Fruit fly (Drosophila melanogaster) whole organism, embryonic: ENCODE data around the gene Bx.

ENCODE experiments used
- Bdp1 ChIP-seq: fragments of 200-800 bp; sonication (Bioruptor generic); optimal IDR thresholded peaks from 3 replicates; lab custom pipeline; 2016; ENCODE audit warnings: missing biosample characterization, missing genetic modification characterization
- CG1233 ChIP-seq: fragments of 200-800 bp; sonication (Bioruptor generic); optimal IDR thresholded peaks from 4 replicates; lab custom pipeline; 2018; ENCODE audit warnings: missing biosample characterization, mild to moderate bottlenecking, missing genetic modification characterization
- CG12391 ChIP-seq: fragments of 200-800 bp; sonication (Bioruptor generic); optimal IDR thresholded peaks from 3 replicates; lab custom pipeline; 2018; ENCODE audit warnings: missing biosample characterization, mild to moderate bottlenecking, missing genetic modification characterization, moderate library complexity
- CG12659 ChIP-seq: fragments of 200-800 bp; sonication (Bioruptor generic); optimal IDR thresholded peaks from 3 replicates; lab custom pipeline; 2017; ENCODE audit warnings: mild to moderate bottlenecking, missing biosample characterization, missing genetic modification reagents, missing genetic modification characterization
- CG13775 ChIP-seq: fragments of 200-800 bp; sonication (Bioruptor generic); optimal IDR thresholded peaks from 3 replicates; lab custom pipeline; 2017; ENCODE audit warnings: missing biosample characterization, mild to moderate bottlenecking, missing genetic modification characterization
- CG14667 ChIP-seq: fragments of 200-800 bp; sonication (Bioruptor generic); IDR thresholded peaks from 2 replicates; pipeline ENCODE4 v1.3.6; 2022; ENCODE audit warnings: missing biosample characterization, missing genetic modification characterization
- CG15011 ChIP-seq: fragments of 200-800 bp; sonication (Bioruptor generic); optimal IDR thresholded peaks from 3 replicates; lab custom pipeline; 2018; ENCODE audit warnings: missing biosample characterization, mild to moderate bottlenecking, missing genetic modification characterization
- CG15514 ChIP-seq: fragments of 200-800 bp; sonication (Bioruptor generic); optimal IDR thresholded peaks from 3 replicates; lab custom pipeline; 2017; ENCODE audit warnings: missing biosample characterization, missing genetic modification characterization, mild to moderate bottlenecking, moderate library complexity, missing genetic modification reagents
- CG16813 ChIP-seq: fragments of 200-800 bp; sonication (Bioruptor generic); IDR thresholded peaks from 3 replicates; pipeline ENCODE4 v1.3.6; 2022; ENCODE audit warnings: missing biosample characterization, missing genetic modification characterization; ENCODE audit not compliant: partially characterized antibody
- CG17186 ChIP-seq: fragments of 200-800 bp; sonication (Bioruptor generic); optimal IDR thresholded peaks from 3 replicates; lab custom pipeline; 2017; ENCODE audit warnings: missing biosample characterization, missing genetic modification reagents, missing genetic modification characterization
- CG17568 ChIP-seq: fragments of 200-800 bp; sonication (Bioruptor generic); optimal IDR thresholded peaks from 2 replicates; lab custom pipeline; 2018; ENCODE audit warnings: missing biosample characterization, mild to moderate bottlenecking, missing genetic modification characterization, moderate library complexity
- CG31441 ChIP-seq: fragments of 200-800 bp; sonication (Bioruptor generic); IDR thresholded peaks from 2 replicates; pipeline ENCODE4 v1.3.6; 2022; ENCODE audit warnings: missing biosample characterization, missing genetic modification characterization
- CG3281 ChIP-seq: fragments of 200-800 bp; sonication (Bioruptor generic); optimal IDR thresholded peaks from 3 replicates; lab custom pipeline; 2017; ENCODE audit warnings: missing biosample characterization, mild to moderate bottlenecking, missing genetic modification characterization
- CG3995 ChIP-seq: fragments of 200-800 bp; sonication (Bioruptor generic); optimal IDR thresholded peaks from 3 replicates; lab custom pipeline; 2016; ENCODE audit warnings: missing biosample characterization, missing genetic modification characterization
- CG4820 ChIP-seq: fragments of 200-800 bp; sonication (Bioruptor generic); optimal IDR thresholded peaks from 3 replicates; lab custom pipeline; 2016; ENCODE audit warnings: missing biosample characterization, missing genetic modification characterization
- CG7556 ChIP-seq: fragments of 200-800 bp; sonication (Bioruptor generic); optimal IDR thresholded peaks from 2 replicates; lab custom pipeline; 2017; ENCODE audit warnings: missing biosample characterization, mild to moderate bottlenecking, missing genetic modification characterization
- CG8924 ChIP-seq: fragments of 200-800 bp; optimal IDR thresholded peaks from 3 replicates; lab custom pipeline; 2019; ENCODE audit warnings: missing biosample characterization, mild to moderate bottlenecking, missing genetic modification characterization, moderate library complexity
- CHES-1-like ChIP-seq: fragments of 200-800 bp; sonication (Bioruptor generic); optimal IDR thresholded peaks from 2 replicates; lab custom pipeline; 2016; ENCODE audit warnings: missing biosample characterization, missing genetic modification characterization
- D ChIP-seq, 2 experiments: fragments of 200-800 bp in 1 of 2; fragments of >200 bp in 1 of 2; sonication (Bioruptor generic) in 1 of 2; optimal IDR thresholded peaks; 2 replicates in 1 of 2; 3 replicates in 1 of 2; lab custom pipeline; 2017; ENCODE audit warnings: mild to moderate bottlenecking in 1 of 2, missing biosample characterization in 1 of 2, missing genetic modification characterization in 1 of 2, missing genetic modification reagents in 1 of 2
- Deaf1 ChIP-seq: fragments of 200-800 bp; optimal IDR thresholded peaks from 3 replicates; lab custom pipeline; 2019; ENCODE audit warnings: missing biosample characterization, mild to moderate bottlenecking, missing genetic modification characterization, moderate library complexity
- Dip3 ChIP-seq: fragments of 200-800 bp; sonication (Bioruptor generic); optimal IDR thresholded peaks from 3 replicates; lab custom pipeline; 2016; ENCODE audit warnings: missing biosample characterization, missing genetic modification characterization
- Dll ChIP-seq: fragments of 200-800 bp; sonication (Bioruptor generic); IDR thresholded peaks from 4 replicates; pipeline ENCODE4 v1.3.6; 2022; ENCODE audit warnings: missing biosample characterization, missing genetic modification characterization; ENCODE audit not compliant: partially characterized antibody
- Dp ChIP-seq: fragments of 200-800 bp; sonication (Bioruptor generic); optimal IDR thresholded peaks from 2 replicates; lab custom pipeline; 2018; ENCODE audit warnings: missing biosample characterization, mild to moderate bottlenecking, missing genetic modification characterization, moderate library complexity
- ERR ChIP-seq: fragments of 200-800 bp; sonication (Bioruptor generic); optimal IDR thresholded peaks from 2 replicates; lab custom pipeline; 2016; ENCODE audit warnings: missing biosample characterization, missing genetic modification characterization
- HmgZ ChIP-seq: fragments of 200-800 bp; sonication (Bioruptor generic); optimal IDR thresholded peaks from 2 replicates; lab custom pipeline; 2018; ENCODE audit warnings: missing biosample characterization, mild to moderate bottlenecking, missing genetic modification characterization
- MTF-1 ChIP-seq: fragments of 200-800 bp; sonication (Bioruptor generic); optimal IDR thresholded peaks from 2 replicates; lab custom pipeline; 2018; ENCODE audit warnings: missing biosample characterization, mild to moderate bottlenecking, missing genetic modification characterization, borderline replicate concordance
- Mad ChIP-seq: fragments of 200-800 bp; sonication (Bioruptor generic); optimal IDR thresholded peaks from 2 replicates; lab custom pipeline; 2016; ENCODE audit warnings: missing biosample characterization, missing genetic modification characterization
- Nf-YB ChIP-seq: fragments of 200-800 bp; sonication (Bioruptor generic); optimal IDR thresholded peaks from 3 replicates; lab custom pipeline; 2019; ENCODE audit warnings: missing biosample characterization, mild to moderate bottlenecking, missing genetic modification characterization, moderate library complexity
- NfI ChIP-seq: fragments of 200-800 bp; sonication (Bioruptor generic); optimal IDR thresholded peaks from 3 replicates; lab custom pipeline; 2018; ENCODE audit warnings: missing biosample characterization, mild to moderate bottlenecking, missing genetic modification characterization, moderate library complexity
- Scr ChIP-seq: fragments of 200-800 bp; sonication (Bioruptor generic); IDR thresholded peaks from 2 replicates; pipeline ENCODE4 v1.3.6; 2022; ENCODE audit warnings: missing biosample characterization, missing genetic modification characterization; ENCODE audit not compliant: partially characterized antibody
- Sin3A ChIP-seq: fragments of >200 bp; optimal IDR thresholded peaks from 2 replicates; lab custom pipeline; 2018
- Stat92E ChIP-seq, 3 experiments: fragments of >200 bp in 2 of 3; fragments of 200-800 bp in 1 of 3; sonication (Bioruptor generic) in 1 of 3; optimal IDR thresholded peaks; 2 replicates each; lab custom pipeline; 2017 to 2019; ENCODE audit warnings: missing biosample characterization in 3 of 3, missing genetic modification characterization in 3 of 3, mild to moderate bottlenecking in 1 of 3, moderate library complexity in 1 of 3
- Tbp ChIP-seq: fragments of >200 bp; optimal IDR thresholded peaks from 2 replicates; lab custom pipeline; 2018; ENCODE audit warnings: missing biosample characterization, missing genetic modification characterization
- amos ChIP-seq: fragments of 200-800 bp; sonication (Bioruptor generic); IDR thresholded peaks from 2 replicates; pipeline ENCODE4 v1.3.6; 2022; ENCODE audit warnings: missing biosample characterization, missing genetic modification characterization; ENCODE audit not compliant: partially characterized antibody
- ap ChIP-seq: fragments of 200-800 bp; sonication (Bioruptor generic); IDR thresholded peaks from 2 replicates; pipeline ENCODE4 v1.3.6; 2022; ENCODE audit warnings: missing biosample characterization, missing genetic modification characterization
- ase ChIP-seq: fragments of 200-800 bp; sonication (Bioruptor generic); IDR thresholded peaks from 3 replicates; pipeline ENCODE4 v1.3.6; 2022; ENCODE audit warnings: missing biosample characterization, missing genetic modification characterization
- bbx ChIP-seq: fragments of 200-800 bp; sonication (Bioruptor generic); IDR thresholded peaks from 2 replicates; pipeline ENCODE4 v1.3.6; 2022; ENCODE audit warnings: missing biosample characterization, missing genetic modification characterization; ENCODE audit not compliant: partially characterized antibody
- chif ChIP-seq, 2 experiments: fragments of 200-800 bp; sonication (Bioruptor generic); optimal IDR thresholded peaks; 3 replicates each; lab custom pipeline; 2016; ENCODE audit warnings: missing biosample characterization in 2 of 2, missing genetic modification characterization in 2 of 2
- fru ChIP-seq: fragments of >200 bp; optimal IDR thresholded peaks from 2 replicates; lab custom pipeline; 2017
- grau ChIP-seq: fragments of 200-800 bp; optimal IDR thresholded peaks from 3 replicates; lab custom pipeline; 2019; ENCODE audit warnings: missing biosample characterization, mild to moderate bottlenecking, missing genetic modification characterization, moderate library complexity
- gro ChIP-seq: fragments of 200-800 bp; sonication (Bioruptor generic); optimal IDR thresholded peaks from 2 replicates; lab custom pipeline; 2016; ENCODE audit warnings: missing biosample characterization, missing genetic modification characterization
- ind ChIP-seq: fragments of 200-800 bp; sonication (Bioruptor generic); optimal IDR thresholded peaks from 3 replicates; lab custom pipeline; 2016; ENCODE audit warnings: missing biosample characterization, missing genetic modification characterization
- knrl ChIP-seq: fragments of 200-800 bp; sonication (Bioruptor generic); IDR thresholded peaks from 3 replicates; pipeline ENCODE4 v1.3.6; 2022; ENCODE audit warnings: missing biosample characterization, missing genetic modification characterization; ENCODE audit not compliant: partially characterized antibody
- nerfin-1 ChIP-seq: fragments of 200-800 bp; sonication (Bioruptor generic); optimal IDR thresholded peaks from 3 replicates; lab custom pipeline; 2019; ENCODE audit warnings: missing biosample characterization, mild to moderate bottlenecking, missing genetic modification characterization, moderate library complexity
- pb ChIP-seq: fragments of 200-800 bp; sonication (Bioruptor generic); optimal IDR thresholded peaks from 3 replicates; lab custom pipeline; 2016; ENCODE audit warnings: missing biosample characterization, missing genetic modification characterization
- stwl ChIP-seq: fragments of 200-800 bp; sonication (Bioruptor generic); optimal IDR thresholded peaks from 3 replicates; lab custom pipeline; 2018; ENCODE audit warnings: missing biosample characterization, mild to moderate bottlenecking, missing genetic modification characterization, moderate library complexity
- tio ChIP-seq: fragments of 200-800 bp; sonication (Bioruptor generic); optimal IDR thresholded peaks from 2 replicates; lab custom pipeline; 2017; ENCODE audit warnings: missing biosample characterization, missing genetic modification characterization, inconsistent platforms
- tll ChIP-seq, 2 experiments: fragments of 200-800 bp in 1 of 2; fragments of >200 bp in 1 of 2; sonication (Bioruptor generic) in 1 of 2; optimal IDR thresholded peaks; 2 replicates each; lab custom pipeline; 2017 to 2019; ENCODE audit warnings: missing biosample characterization in 2 of 2, missing genetic modification characterization in 2 of 2, mild to moderate bottlenecking in 1 of 2, moderate library complexity in 1 of 2
- ttk ChIP-seq: fragments of 200-800 bp; sonication (Bioruptor generic); IDR thresholded peaks from 2 replicates; pipeline ENCODE4 v2.1.2; 2022; ENCODE audit warnings: missing biosample characterization, missing genetic modification characterization
- vvl ChIP-seq: fragments of 200-800 bp; sonication (Bioruptor generic); IDR thresholded peaks from 2 replicates; pipeline ENCODE4 v1.3.6; 2022; ENCODE audit warnings: missing biosample characterization, missing genetic modification characterization

Gene Bx

DNA sequence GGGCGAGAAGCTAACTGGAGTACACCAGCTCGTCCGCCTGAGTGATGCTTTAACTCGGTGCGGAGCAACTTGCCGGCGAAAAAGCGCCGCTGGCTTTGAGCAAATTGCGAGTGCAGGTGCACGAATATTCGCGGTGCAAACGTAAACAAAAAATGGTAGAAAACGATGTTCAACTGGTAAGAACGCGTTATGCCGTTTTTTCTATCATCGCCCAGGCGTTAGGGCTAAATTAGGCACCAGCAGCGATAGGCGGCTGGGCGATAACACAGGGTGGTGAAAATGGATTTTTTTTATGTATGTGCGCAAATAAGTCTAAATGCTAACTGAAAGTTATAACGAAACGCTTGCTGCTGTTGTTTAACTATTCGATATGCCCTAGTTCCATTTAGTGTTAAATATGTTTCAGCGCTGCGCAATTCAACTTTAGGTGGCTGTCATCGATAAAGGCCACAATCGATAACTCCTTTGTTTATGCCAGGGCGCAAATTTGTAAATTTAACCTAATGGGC lies 15.5 kb upstream of the Bx start, which contains the start of the genes Pgant7 and Xrcc2 (continued):
- TF ChIP-seq bbx (GFP tag; lab: Robert Waterston, UW) (no peak; the same call in 1 of the 2 replicates), Dp (GFP tag; lab: Kevin White, UChicago) (peak; percentile 77), Tbp (GFP tag; lab: Kevin White, UChicago) (no peak), grau (tag; lab: Kevin White, UChicago) (no peak), CG12391 (tag; lab: Kevin White, UChicago) (no peak), Mad (GFP tag; lab: Kevin White, UChicago) (no peak), HmgZ (tag; lab: Kevin White, UChicago) (peak; percentile 1), Nf-YB (no peak), ase (GFP tag; lab: Robert Waterston, UW) (no peak), knrl (GFP tag; lab: Robert Waterston, UW) (peak; percentile 65), CG7556 (GFP tag; lab: Kevin White, UChicago) (no peak), CHES-1-like (GFP tag; lab: Kevin White, UChicago) (peak; percentile 42), ap (GFP tag; lab: Robert Waterston, UW) (no peak), chif (GFP tag; optimal IDR thresholded peaks at IDR 0.05; lab: Kevin White, UChicago) (no peak), gro (GFP tag; lab: Kevin White, UChicago) (no peak), vvl (GFP tag; lab: Robert Waterston, UW) (no peak), stwl (tag; lab: Kevin White, UChicago) (peak; percentile 54), NfI (GFP tag; lab: Kevin White, UChicago) (no peak), CG17568 (GFP tag; lab: Kevin White, UChicago) (no peak), fru (no peak), pb (GFP tag; lab: Kevin White, UChicago) (no peak), CG15011 (GFP tag; lab: Kevin White, UChicago) (no peak), tll (GFP tag; optimal IDR thresholded peaks at IDR 0.05; lab: Kevin White, UChicago) (no peak), CG15514 (GFP tag; lab: Kevin White, UChicago) (peak; percentile 57), CG1233 (GFP tag; lab: Kevin White, UChicago) (no peak), Stat92E (GFP tag; optimal IDR thresholded peaks at IDR 0.05; lab: Kevin White, UChicago) (no peak), CG3281 (GFP tag; lab: Kevin White, UChicago) (no peak), ttk (GFP tag; lab: Robert Waterston, UW) (no peak), CG8924 (tag; lab: Kevin White, UChicago) (no peak), CG16813 (GFP tag; lab: Robert Waterston, UW) (peak; percentile 75; the same call in 2 of the 3 replicates), Scr (GFP tag; lab: Robert Waterston, UW) (peak; percentile 78), ind (GFP tag; lab: Kevin White, UChicago) (no peak), CG3995 (GFP tag; lab: Kevin White, UChicago) (no peak), MTF-1 (GFP tag; lab: Kevin White, UChicago) (no peak), CG4820 (GFP tag; lab: Kevin White, UChicago) (no peak), Dip3 (GFP tag; lab: Kevin White, UChicago) (no peak), amos (GFP tag; lab: Robert Waterston, UW) (peak; percentile 77), ERR (GFP tag; lab: Kevin White, UChicago) (no peak), nerfin-1 (no peak), CG17186 (GFP tag; lab: Kevin White, UChicago) (peak; percentile 92), D (optimal IDR thresholded peaks at IDR 0.05; lab: Kevin White, UChicago) (peak; percentile 77), D (GFP tag; optimal IDR thresholded peaks at IDR 0.05; lab: Kevin White, UChicago) (no peak), CG14667 (GFP tag; lab: Robert Waterston, UW) (no peak), CG12659 (GFP tag; lab: Kevin White, UChicago) (peak; percentile 53), tio (GFP tag; lab: Kevin White, UChicago) (no peak), Bdp1 (no peak), Sin3A (lab: Kevin White, UChicago) (peak; percentile 85), CG31441 (GFP tag; lab: Robert Waterston, UW) (no peak), CG13775 (no peak), Dll (peak; percentile 86), Deaf1 (tag; lab: Kevin White, UChicago) (peak; percentile 8)
